Fruit fly (Drosophila melanogaster) whole organism, pupa: ENCODE data around the gene LysD.

Experiments
- CG13204 ChIP-seq: fragments of 200-800 bp; sonication (Bioruptor generic); optimal IDR thresholded peaks from 2 replicates; lab custom pipeline; 2018; ENCODE audit warnings: missing biosample characterization, mild to moderate bottlenecking, missing genetic modification characterization, moderate library complexity
- CG14655 ChIP-seq: fragments of 200-800 bp; sonication (Bioruptor generic); optimal IDR thresholded peaks from 3 replicates; lab custom pipeline; 2017; ENCODE audit warnings: mild to moderate bottlenecking, missing biosample characterization, missing genetic modification reagents, missing genetic modification characterization
- CG9948 ChIP-seq: fragments of 200-800 bp; sonication (Bioruptor generic); optimal IDR thresholded peaks from 2 replicates; lab custom pipeline; 2018; ENCODE audit warnings: missing biosample characterization, mild to moderate bottlenecking, missing genetic modification characterization, moderate library complexity
- EcR ChIP-seq: fragments of 200-800 bp; sonication (Bioruptor generic); optimal IDR thresholded peaks from 3 replicates; lab custom pipeline; 2019; ENCODE audit warnings: missing biosample characterization, missing genetic modification characterization, mild to moderate bottlenecking, moderate library complexity, missing genetic modification reagents
- Ets98B ChIP-seq: fragments of 200-800 bp; sonication (Bioruptor generic); IDR thresholded peaks from 2 replicates; pipeline ENCODE4 v1.3.6; 2022; ENCODE audit warnings: missing biosample characterization, missing genetic modification characterization

DNA sequence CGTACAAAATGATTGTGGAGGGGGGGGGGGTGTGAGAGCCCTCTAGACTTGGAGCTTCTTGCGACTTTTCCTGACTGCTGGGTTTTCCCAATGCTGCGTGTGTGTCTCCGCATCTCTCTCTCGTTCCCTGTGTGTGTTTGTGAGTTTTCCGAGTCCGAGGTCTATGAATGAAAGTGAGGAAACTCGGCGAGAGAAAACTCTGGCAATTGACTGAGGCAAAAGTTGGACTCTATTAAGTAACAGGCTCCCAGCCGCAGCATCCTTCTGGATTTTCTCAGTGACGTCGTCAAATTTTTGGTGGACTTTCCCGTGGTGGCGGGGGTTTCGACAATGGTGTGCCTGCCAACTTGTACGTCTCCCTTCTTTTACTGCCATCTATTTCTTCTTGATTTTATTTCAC, 40.4 kb downstream of the LysD start:
- TF ChIP-seq CG14655 (GFP tag; lab: Kevin White, UChicago) (no peak), CG13204 (GFP tag; lab: Kevin White, UChicago) (no peak), Ets98B (GFP tag; lab: Robert Waterston, UW) (no peak), EcR (GFP tag; lab: Kevin White, UChicago) (no peak), CG9948 (no peak)
